Fruit fly (Drosophila melanogaster) S2 (cell line): ENCODE data around the gene Hat1.

Experiments
- CG8478 ChIP-seq: fragments of >200 bp; optimal IDR thresholded peaks from 2 replicates; lab custom pipeline; 2018
- CTCF ChIP-seq, 2 experiments: fragments of >200 bp; optimal IDR thresholded peaks; 2 replicates each; lab custom pipeline; 2018

- no peak for TF ChIP-seq CG8478 (lab: Kevin White, UChicago)
- no peak for TF ChIP-seq CTCF (optimal IDR thresholded peaks at IDR 0.05; lab: Kevin White, UChicago)
Measured at dm6 chr3R:5754594-5754993, 34.6 kb downstream of the Hat1 start, which contains the start of gene Dcps.
